Worm (Caenorhabditis elegans): ENCODE data around the gene Y39A1A.16.

Y39A1A.16 gene

DNA sequence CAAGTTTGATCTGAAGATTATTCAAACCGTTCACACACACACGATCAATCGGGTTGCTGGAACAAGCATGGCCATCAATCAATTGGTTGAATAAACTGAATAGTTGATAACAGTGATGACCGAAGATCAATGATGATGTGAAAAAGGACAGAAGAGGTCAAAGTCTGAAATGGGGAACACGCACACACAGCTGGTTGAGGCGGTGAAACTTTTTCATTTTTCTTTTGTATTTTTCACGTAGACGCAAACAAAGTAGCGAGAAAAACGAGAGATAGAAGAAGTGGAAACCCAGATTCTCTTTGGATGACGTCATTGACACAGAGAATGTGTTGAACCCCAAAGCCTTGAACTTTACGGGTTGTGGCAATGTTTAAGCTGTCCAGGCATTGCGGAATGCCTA, 38.4 kb downstream of the Y39A1A.16 start (continued):
- TF ChIP-seq nhr-77 (tag; optimal IDR thresholded peaks at IDR 0.05) (no peak), egl-27 (tag; optimal IDR thresholded peaks at IDR 0.05) (peak; percentile 62), unc-62 (GFP tag; optimal IDR thresholded peaks at IDR 0.05) (no peak), elt-1 (tag; optimal IDR thresholded peaks at IDR 0.05) (no peak), F13H6.1 (tag; optimal IDR thresholded peaks at IDR 0.05) (peak; percentile 80), nhr-10 (tag; optimal IDR thresholded peaks at IDR 0.05) (no peak), elt-3 (tag; optimal IDR thresholded peaks at IDR 0.05) (no peak), nhr-21 (tag; optimal IDR thresholded peaks at IDR 0.05) (peak; percentile 96), blmp-1 (tag; optimal IDR thresholded peaks at IDR 0.05; ENCODE audit: insufficient read depth) (peak; percentile 89), sma-9 (GFP tag; optimal IDR thresholded peaks at IDR 0.05) (peak; percentile 91), sma-9 (tag; optimal IDR thresholded peaks at IDR 0.05) (no peak), mab-5 (tag; optimal IDR thresholded peaks at IDR 0.05) (peak; percentile 12), nhr-25 (tag; optimal IDR thresholded peaks at IDR 0.05) (peak; percentile 94), nhr-129 (tag; optimal IDR thresholded peaks at IDR 0.05) (peak; percentile 88), ama-1 (optimal IDR thresholded peaks at IDR 0.05) (no peak), lin-13 (GFP tag; optimal IDR thresholded peaks at IDR 0.05) (no peak), lin-11 (tag; optimal IDR thresholded peaks at IDR 0.05) (no peak), lsy-2 (tag; optimal IDR thresholded peaks at IDR 0.05) (peak in 1 of 2 experiments; percentile 62), aly-2 (tag; optimal IDR thresholded peaks at IDR 0.05) (no peak), skn-1 (tag; optimal IDR thresholded peaks at IDR 0.05) (no peak)

DNA sequence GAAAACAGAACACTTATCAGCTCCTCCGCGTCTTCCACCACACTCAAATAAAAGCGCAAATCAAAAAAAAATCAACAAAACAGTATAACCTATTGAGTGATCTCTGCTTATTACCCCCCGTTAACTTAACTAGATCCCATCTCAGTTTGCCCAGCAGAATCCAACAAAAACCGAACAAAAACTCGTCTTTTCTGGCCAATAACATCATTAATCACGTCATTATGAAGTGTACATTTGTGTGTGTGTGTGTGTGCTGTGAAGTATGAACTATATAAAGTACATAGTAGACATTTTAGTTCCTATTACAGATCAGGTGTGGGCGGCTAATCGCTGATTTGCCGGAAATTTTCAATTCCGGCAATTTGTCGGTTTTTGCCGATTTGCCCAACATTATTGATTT, 39.0 kb downstream of the Y39A1A.16 start:
- TF ChIP-seq lin-13 (GFP tag; optimal IDR thresholded peaks at IDR 0.05) = no peak
- TF ChIP-seq nhr-25 (tag; optimal IDR thresholded peaks at IDR 0.05) = peak; percentile 6
- TF ChIP-seq crh-2 (tag; optimal IDR thresholded peaks at IDR 0.05) = peak; percentile 11
- peak; percentile 30 for TF ChIP-seq sma-9 (GFP tag; optimal IDR thresholded peaks at IDR 0.05)
- TF ChIP-seq sma-9 (tag; optimal IDR thresholded peaks at IDR 0.05) = no peak
- TF ChIP-seq fos-1 (tag; optimal IDR thresholded peaks at IDR 0.05) = no peak
- TF ChIP-seq Y55F3AM.14 (GFP tag; optimal IDR thresholded peaks at IDR 0.05) = peak; percentile 3
- TF ChIP-seq mdl-1 (tag; optimal IDR thresholded peaks at IDR 0.05) = no peak
- TF ChIP-seq nhr-10 (tag; optimal IDR thresholded peaks at IDR 0.05) = no peak

DNA sequence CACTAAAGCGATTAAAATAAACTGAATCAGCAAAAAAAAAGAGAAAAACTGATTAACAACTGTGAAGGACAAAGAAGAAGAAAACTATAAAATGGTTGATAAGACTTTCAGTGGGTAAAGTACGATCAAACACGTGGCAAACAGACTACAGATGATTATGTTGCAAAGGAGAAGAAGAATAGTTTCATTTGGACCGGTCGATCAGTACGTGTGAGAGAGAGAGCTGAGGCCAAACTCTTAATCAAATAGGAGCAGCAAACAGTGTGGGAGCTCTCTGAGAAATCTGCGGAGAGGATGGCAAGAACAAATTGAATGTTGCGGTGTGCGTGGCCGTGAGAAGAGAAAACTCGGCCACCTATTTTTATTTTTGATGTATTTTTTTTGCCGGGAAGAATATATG, 40.0 kb downstream of the Y39A1A.16 start:
- TF ChIP-seq aly-2 (tag; optimal IDR thresholded peaks at IDR 0.05) (no peak), fos-1 (tag; optimal IDR thresholded peaks at IDR 0.05) (peak; percentile 61), lin-13 (GFP tag; optimal IDR thresholded peaks at IDR 0.05) (peak; percentile 5), unc-62 (GFP tag; optimal IDR thresholded peaks at IDR 0.05) (no peak), nhr-21 (tag; optimal IDR thresholded peaks at IDR 0.05) (no peak), lin-11 (tag; optimal IDR thresholded peaks at IDR 0.05) (no peak), gmeb-1 (tag; optimal IDR thresholded peaks at IDR 0.05) (peak; percentile 9), F13H6.1 (tag; optimal IDR thresholded peaks at IDR 0.05) (peak; percentile 50), crh-2 (tag; optimal IDR thresholded peaks at IDR 0.05) (peak; percentile 94), nhr-25 (tag; optimal IDR thresholded peaks at IDR 0.05) (peak; percentile 58), mab-5 (tag; optimal IDR thresholded peaks at IDR 0.05) (no peak), egl-27 (tag; optimal IDR thresholded peaks at IDR 0.05) (no peak), sma-3 (GFP tag; optimal IDR thresholded peaks at IDR 0.05) (peak; percentile 52), nhr-237 (tag; optimal IDR thresholded peaks at IDR 0.05) (no peak), blmp-1 (tag; optimal IDR thresholded peaks at IDR 0.05; ENCODE audit: insufficient read depth) (peak; percentile 55), skn-1 (tag; optimal IDR thresholded peaks at IDR 0.05) (no peak), sma-9 (GFP tag; optimal IDR thresholded peaks at IDR 0.05) (peak; percentile 81), sma-9 (tag; optimal IDR thresholded peaks at IDR 0.05) (no peak), peb-1 (tag; optimal IDR thresholded peaks at IDR 0.05) (no peak), nhr-129 (tag; optimal IDR thresholded peaks at IDR 0.05) (peak; percentile 20)

DNA sequence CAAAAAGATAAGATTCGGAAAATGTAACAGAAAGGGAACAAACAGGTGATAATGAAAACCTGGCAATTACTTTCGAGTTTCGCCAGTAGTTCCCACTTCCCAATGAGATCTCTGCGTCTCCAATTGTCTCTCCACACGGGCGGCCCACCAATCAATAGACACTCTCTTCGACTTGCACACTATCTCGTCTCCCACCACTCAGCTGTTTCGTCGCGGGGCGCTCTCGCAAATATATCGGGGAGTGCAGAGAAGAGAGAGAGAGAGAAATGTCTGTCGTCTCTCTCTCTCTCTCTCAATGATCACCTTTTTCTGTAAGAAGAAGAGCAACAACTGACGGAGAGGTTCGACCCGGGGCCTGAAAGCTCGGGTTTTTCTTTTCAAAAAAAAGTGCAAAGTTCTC, 41.1 kb downstream of the Y39A1A.16 start:
- TF ChIP-seq zag-1 (tag; optimal IDR thresholded peaks at IDR 0.05) = peak; percentile 43
- TF ChIP-seq elt-1 (tag; optimal IDR thresholded peaks at IDR 0.05) = no peak
- TF ChIP-seq lin-11 (tag; optimal IDR thresholded peaks at IDR 0.05) = peak; percentile 58
- TF ChIP-seq ZK546.5 (tag; optimal IDR thresholded peaks at IDR 0.05) = no peak
- peak; percentile 66 for TF ChIP-seq lin-13 (GFP tag; optimal IDR thresholded peaks at IDR 0.05)
- peak; percentile 73 for TF ChIP-seq nhr-21 (tag; optimal IDR thresholded peaks at IDR 0.05)
- TF ChIP-seq blmp-1 (tag; optimal IDR thresholded peaks at IDR 0.05; ENCODE audit: insufficient read depth) = peak; percentile 35
- TF ChIP-seq sem-4 (tag; optimal IDR thresholded peaks at IDR 0.05) = peak; percentile 85
- TF ChIP-seq sma-9 (GFP tag; optimal IDR thresholded peaks at IDR 0.05) = peak; percentile 95
- TF ChIP-seq sma-9 (tag; optimal IDR thresholded peaks at IDR 0.05) = no peak
- no peak for TF ChIP-seq unc-62 (GFP tag; optimal IDR thresholded peaks at IDR 0.05)
- TF ChIP-seq snpc-4 (tag; optimal IDR thresholded peaks at IDR 0.05) = peak; percentile 19
- TF ChIP-seq nhr-77 (tag; optimal IDR thresholded peaks at IDR 0.05) = peak; percentile 31
- no peak for TF ChIP-seq nhr-12 (tag; optimal IDR thresholded peaks at IDR 0.05)
- TF ChIP-seq nhr-237 (tag; optimal IDR thresholded peaks at IDR 0.05) = peak; percentile 31
- no peak for TF ChIP-seq ama-1 (optimal IDR thresholded peaks at IDR 0.05)
- no peak for TF ChIP-seq alr-1 (tag; optimal IDR thresholded peaks at IDR 0.05)
- peak; percentile 38 for TF ChIP-seq nhr-25 (tag; optimal IDR thresholded peaks at IDR 0.05)
- TF ChIP-seq nhr-23 (tag; optimal IDR thresholded peaks at IDR 0.05) = no peak
- TF ChIP-seq nhr-6 (tag; optimal IDR thresholded peaks at IDR 0.05) = no peak
- TF ChIP-seq C34F6.9 (tag; optimal IDR thresholded peaks at IDR 0.05) = peak; percentile 92
- TF ChIP-seq dmd-4 (tag; optimal IDR thresholded peaks at IDR 0.05) = no peak
- TF ChIP-seq ztf-4 (tag; optimal IDR thresholded peaks at IDR 0.05) = peak; percentile 87
- TF ChIP-seq unc-39 (tag; optimal IDR thresholded peaks at IDR 0.05) = no peak
- TF ChIP-seq mbf-1 (tag; optimal IDR thresholded peaks at IDR 0.05) = no peak
- no peak for TF ChIP-seq aly-2 (tag; optimal IDR thresholded peaks at IDR 0.05)
- peak; percentile 57 to 87 for TF ChIP-seq lsy-2 (tag; optimal IDR thresholded peaks at IDR 0.05)
- TF ChIP-seq mdl-1 (tag; optimal IDR thresholded peaks at IDR 0.05) = peak; percentile 50 to 69
- TF ChIP-seq crh-2 (tag; optimal IDR thresholded peaks at IDR 0.05) = peak; percentile 83
- peak; percentile 56 for TF ChIP-seq ceh-16 (tag; optimal IDR thresholded peaks at IDR 0.05)
- TF ChIP-seq mab-5 (tag; optimal IDR thresholded peaks at IDR 0.05) = peak; percentile 66
- no peak for TF ChIP-seq ztf-1 (GFP tag; conservative IDR thresholded peaks at IDR 0.05)
- peak; percentile 96 for TF ChIP-seq F13H6.1 (tag; optimal IDR thresholded peaks at IDR 0.05)
- peak; percentile 83 for TF ChIP-seq sma-3 (GFP tag; optimal IDR thresholded peaks at IDR 0.05)
